Fruit fly (Drosophila melanogaster) whole organism, embryonic: ENCODE data around the gene CG17819.

Experiments
- Aef1 ChIP-seq: fragments of 200-800 bp; sonication (Bioruptor generic); IDR thresholded peaks from 3 replicates; pipeline ENCODE4 v1.3.6; 2022; ENCODE audit warnings: missing biosample characterization, missing genetic modification characterization
- Bdp1 ChIP-seq: fragments of 200-800 bp; sonication (Bioruptor generic); optimal IDR thresholded peaks from 3 replicates; lab custom pipeline; 2016; ENCODE audit warnings: missing biosample characterization, missing genetic modification characterization
- CG11247 ChIP-seq: fragments of 200-800 bp; sonication (Bioruptor generic); IDR thresholded peaks from 2 replicates; pipeline ENCODE4 v1.3.6; 2022; ENCODE audit warnings: missing biosample characterization, missing genetic modification characterization
- CG11696 ChIP-seq: fragments of 200-800 bp; sonication (Bioruptor generic); IDR thresholded peaks from 2 replicates; pipeline ENCODE4 v1.3.6; 2022; ENCODE audit warnings: missing biosample characterization, missing genetic modification characterization
- CG15073 ChIP-seq: fragments of 200-800 bp; sonication (Bioruptor generic); optimal IDR thresholded peaks from 2 replicates; lab custom pipeline; 2016; ENCODE audit warnings: missing biosample characterization, missing genetic modification characterization
- CG15269 ChIP-seq: fragments of 200-800 bp; sonication (Bioruptor generic); optimal IDR thresholded peaks from 2 replicates; lab custom pipeline; 2018; ENCODE audit warnings: missing biosample characterization, mild to moderate bottlenecking, missing genetic modification characterization, moderate library complexity
- CG1529 ChIP-seq: fragments of 200-800 bp; sonication (Bioruptor generic); optimal IDR thresholded peaks from 3 replicates; lab custom pipeline; 2018; ENCODE audit warnings: missing biosample characterization, missing genetic modification characterization
- CG17359 ChIP-seq: fragments of 200-800 bp; sonication (Bioruptor generic); optimal IDR thresholded peaks from 3 replicates; lab custom pipeline; 2018; ENCODE audit warnings: missing biosample characterization, mild to moderate bottlenecking, missing genetic modification characterization, moderate library complexity
- CG2678 ChIP-seq: fragments of 200-800 bp; sonication (Bioruptor generic); optimal IDR thresholded peaks from 3 replicates; lab custom pipeline; 2019; ENCODE audit warnings: missing biosample characterization, mild to moderate bottlenecking, missing genetic modification characterization, moderate library complexity
- CG3838 ChIP-seq: fragments of 200-800 bp; sonication (Bioruptor generic); optimal IDR thresholded peaks from 3 replicates; lab custom pipeline; 2016; ENCODE audit warnings: missing biosample characterization, missing genetic modification characterization
- CG5245 ChIP-seq: fragments of 200-800 bp; sonication (Bioruptor generic); optimal IDR thresholded peaks from 3 replicates; lab custom pipeline; 2016; ENCODE audit warnings: missing biosample characterization, missing genetic modification characterization
- CG6175 ChIP-seq: fragments of 200-800 bp; sonication (Bioruptor generic); IDR thresholded peaks from 3 replicates; pipeline ENCODE4 v1.3.6; 2022; ENCODE audit warnings: missing biosample characterization, missing genetic modification characterization
- CG6254 ChIP-seq: fragments of 200-800 bp; sonication (Bioruptor generic); optimal IDR thresholded peaks from 3 replicates; lab custom pipeline; 2017; ENCODE audit warnings: mild to moderate bottlenecking, missing biosample characterization, missing genetic modification reagents, missing genetic modification characterization
- D ChIP-seq, 2 experiments: fragments of 200-800 bp in 1 of 2; fragments of >200 bp in 1 of 2; sonication (Bioruptor generic) in 1 of 2; optimal IDR thresholded peaks; 2 replicates in 1 of 2; 3 replicates in 1 of 2; lab custom pipeline; 2017; ENCODE audit warnings: mild to moderate bottlenecking in 1 of 2, missing biosample characterization in 1 of 2, missing genetic modification characterization in 1 of 2, missing genetic modification reagents in 1 of 2
- Dad ChIP-seq: fragments of 200-800 bp; sonication (Bioruptor generic); optimal IDR thresholded peaks from 3 replicates; lab custom pipeline; 2016; ENCODE audit warnings: missing biosample characterization, missing genetic modification characterization
- Deaf1 ChIP-seq: fragments of 200-800 bp; optimal IDR thresholded peaks from 3 replicates; lab custom pipeline; 2019; ENCODE audit warnings: missing biosample characterization, mild to moderate bottlenecking, missing genetic modification characterization, moderate library complexity
- E2f1 ChIP-seq: fragments of 200-800 bp; sonication (Bioruptor generic); IDR thresholded peaks from 2 replicates; pipeline ENCODE4 v1.3.6; 2022; ENCODE audit warnings: missing biosample characterization, missing genetic modification characterization
- Ets65A ChIP-seq: fragments of 200-800 bp; sonication (Bioruptor generic); peaks from one replicate; lab custom pipeline; 2016; ENCODE audit warnings: missing biosample characterization, missing genetic modification characterization
- HLH4C ChIP-seq: fragments of 200-800 bp; sonication (Bioruptor generic); IDR thresholded peaks from 3 replicates; pipeline ENCODE4 v1.3.6; 2022; ENCODE audit warnings: missing biosample characterization, missing genetic modification characterization; ENCODE audit not compliant: partially characterized antibody
- Hmx ChIP-seq: fragments of 200-800 bp; sonication (Bioruptor generic); optimal IDR thresholded peaks from 2 replicates; lab custom pipeline; 2016; ENCODE audit warnings: missing biosample characterization, missing genetic modification characterization
- Jarid2 ChIP-seq: fragments of 200-800 bp; sonication (Bioruptor generic); optimal IDR thresholded peaks from 3 replicates; lab custom pipeline; 2017; ENCODE audit warnings: mild to moderate bottlenecking, missing biosample characterization, missing genetic modification reagents, missing genetic modification characterization
- Meics ChIP-seq: fragments of 200-800 bp; sonication (Bioruptor generic); optimal IDR thresholded peaks from 2 replicates; lab custom pipeline; 2017; ENCODE audit warnings: missing biosample characterization, mild to moderate bottlenecking, missing genetic modification characterization
- NC2β ChIP-seq: fragments of 200-800 bp; sonication (Bioruptor generic); optimal IDR thresholded peaks from 2 replicates; lab custom pipeline; 2016; ENCODE audit warnings: missing biosample characterization, missing genetic modification characterization
- Nf-YB ChIP-seq: fragments of 200-800 bp; sonication (Bioruptor generic); optimal IDR thresholded peaks from 3 replicates; lab custom pipeline; 2019; ENCODE audit warnings: missing biosample characterization, mild to moderate bottlenecking, missing genetic modification characterization, moderate library complexity
- Oaz ChIP-seq: fragments of 200-800 bp; sonication (Bioruptor generic); IDR thresholded peaks from 2 replicates; pipeline ENCODE4 v1.3.6; 2022; ENCODE audit warnings: missing biosample characterization, missing genetic modification characterization
- Opbp ChIP-seq: fragments of 200-800 bp; sonication (Bioruptor generic); IDR thresholded peaks from 3 replicates; pipeline ENCODE4 v1.3.6; 2022; ENCODE audit warnings: missing biosample characterization, missing genetic modification characterization; ENCODE audit not compliant: partially characterized antibody
- Ravus ChIP-seq: fragments of 200-800 bp; sonication (Bioruptor generic); IDR thresholded peaks from 2 replicates; pipeline ENCODE4 v1.3.6; 2022; ENCODE audit warnings: missing biosample characterization, missing genetic modification characterization
- Six4 ChIP-seq: fragments of 200-800 bp; sonication (Bioruptor generic); optimal IDR thresholded peaks from 2 replicates; lab custom pipeline; 2016; ENCODE audit warnings: missing biosample characterization, missing genetic modification characterization
- Sox100B ChIP-seq: fragments of 200-800 bp; sonication (Bioruptor generic); optimal IDR thresholded peaks from 3 replicates; lab custom pipeline; 2018; ENCODE audit warnings: missing biosample characterization, mild to moderate bottlenecking, missing genetic modification characterization
- Sry-β ChIP-seq: fragments of 200-800 bp; sonication (Bioruptor generic); optimal IDR thresholded peaks from 2 replicates; lab custom pipeline; 2018; ENCODE audit warnings: missing biosample characterization, mild to moderate bottlenecking, missing genetic modification characterization, moderate library complexity
- Ssrp ChIP-seq: fragments of 200-800 bp; sonication (Bioruptor generic); optimal IDR thresholded peaks from 2 replicates; lab custom pipeline; 2018; ENCODE audit warnings: missing biosample characterization, mild to moderate bottlenecking, missing genetic modification characterization, moderate library complexity
- Stat92E ChIP-seq, 3 experiments: fragments of >200 bp in 2 of 3; fragments of 200-800 bp in 1 of 3; sonication (Bioruptor generic) in 1 of 3; optimal IDR thresholded peaks; 2 replicates each; lab custom pipeline; 2017 to 2019; ENCODE audit warnings: missing biosample characterization in 3 of 3, missing genetic modification characterization in 3 of 3, mild to moderate bottlenecking in 1 of 3, moderate library complexity in 1 of 3
- Taf1 ChIP-seq: fragments of 200-800 bp; sonication (Bioruptor generic); IDR thresholded peaks from 2 replicates; pipeline ENCODE4 v1.3.6; 2022; ENCODE audit warnings: missing biosample characterization, missing genetic modification characterization
- ems ChIP-seq: fragments of 200-800 bp; sonication (Bioruptor generic); optimal IDR thresholded peaks from 3 replicates; lab custom pipeline; 2016; ENCODE audit warnings: missing biosample characterization, missing genetic modification characterization
- esg ChIP-seq: fragments of 200-800 bp; sonication (Bioruptor generic); conservative IDR thresholded peaks from 2 replicates; pipeline ENCODE4 v1.3.6; 2022; ENCODE audit warnings: missing biosample characterization, missing genetic modification characterization
- exex ChIP-seq: fragments of 200-800 bp; sonication (Bioruptor generic); optimal IDR thresholded peaks from 4 replicates; lab custom pipeline; 2018; ENCODE audit warnings: missing biosample characterization, mild to moderate bottlenecking, missing genetic modification characterization, moderate library complexity
- ftz-f1 ChIP-seq: fragments of 200-800 bp; sonication (Bioruptor generic); optimal IDR thresholded peaks from 2 replicates; lab custom pipeline; 2016; ENCODE audit warnings: missing biosample characterization, missing genetic modification characterization
- inv ChIP-seq: fragments of 200-800 bp; sonication (Bioruptor generic); IDR thresholded peaks from 2 replicates; pipeline ENCODE4 v1.3.6; 2022; ENCODE audit warnings: missing biosample characterization, missing genetic modification characterization; ENCODE audit not compliant: partially characterized antibody
- kni ChIP-seq: fragments of 200-800 bp; sonication (Bioruptor generic); optimal IDR thresholded peaks from 3 replicates; lab custom pipeline; 2017; ENCODE audit warnings: mild to moderate bottlenecking, missing biosample characterization, missing genetic modification reagents, missing genetic modification characterization
- nerfin-1 ChIP-seq: fragments of 200-800 bp; sonication (Bioruptor generic); optimal IDR thresholded peaks from 3 replicates; lab custom pipeline; 2019; ENCODE audit warnings: missing biosample characterization, mild to moderate bottlenecking, missing genetic modification characterization, moderate library complexity
- nerfin-2 ChIP-seq: fragments of 200-800 bp; sonication (Bioruptor generic); IDR thresholded peaks from 2 replicates; pipeline ENCODE4 v1.3.6; 2022; ENCODE audit warnings: missing biosample characterization, missing genetic modification characterization; ENCODE audit not compliant: partially characterized antibody
- oc ChIP-seq: fragments of 200-800 bp; sonication (Bioruptor generic); optimal IDR thresholded peaks from 2 replicates; lab custom pipeline; 2018; ENCODE audit warnings: missing biosample characterization, mild to moderate bottlenecking, missing genetic modification characterization, moderate library complexity
- p53 ChIP-seq: fragments of 200-800 bp; sonication (Bioruptor generic); optimal IDR thresholded peaks from 2 replicates; lab custom pipeline; 2016; ENCODE audit warnings: missing biosample characterization, missing genetic modification characterization
- tap ChIP-seq: fragments of 200-800 bp; optimal IDR thresholded peaks from 3 replicates; lab custom pipeline; 2019; ENCODE audit warnings: missing biosample characterization, mild to moderate bottlenecking, missing genetic modification characterization, moderate library complexity
- tio ChIP-seq: fragments of 200-800 bp; sonication (Bioruptor generic); optimal IDR thresholded peaks from 2 replicates; lab custom pipeline; 2017; ENCODE audit warnings: missing biosample characterization, missing genetic modification characterization, inconsistent platforms
- ttk ChIP-seq: fragments of 200-800 bp; sonication (Bioruptor generic); IDR thresholded peaks from 2 replicates; pipeline ENCODE4 v2.1.2; 2022; ENCODE audit warnings: missing biosample characterization, missing genetic modification characterization
- unpg ChIP-seq: fragments of 200-800 bp; sonication (Bioruptor generic); optimal IDR thresholded peaks from 3 replicates; lab custom pipeline; 2018; ENCODE audit warnings: missing biosample characterization, mild to moderate bottlenecking, missing genetic modification characterization, moderate library complexity
- usp ChIP-seq: fragments of >200 bp; optimal IDR thresholded peaks from 2 replicates; lab custom pipeline; 2017; ENCODE audit warnings: missing biosample characterization, missing genetic modification characterization

The CG17819 gene

dm6 chr3R:21837069-21837977, 48.0 kb downstream of the CG17819 start (continued):
- TF ChIP-seq D (optimal IDR thresholded peaks at IDR 0.05; lab: Kevin White, UChicago) (no peak), D (GFP tag; optimal IDR thresholded peaks at IDR 0.05; lab: Kevin White, UChicago) (peak; percentile 12), Opbp (GFP tag; lab: Robert Waterston, UW) (no peak), nerfin-1 (tag; lab: Kevin White, UChicago) (no peak), CG17359 (tag; lab: Kevin White, UChicago) (peak; percentile 81), Six4 (GFP tag; lab: Kevin White, UChicago) (no peak), kni (GFP tag; lab: Kevin White, UChicago) (no peak), Ravus (GFP tag; lab: Robert Waterston, UW) (peak; percentile 7; the same call in 1 of the 2 replicates), CG3838 (GFP tag; lab: Kevin White, UChicago) (no peak), Hmx (no peak), Stat92E (GFP tag; optimal IDR thresholded peaks at IDR 0.05; lab: Kevin White, UChicago) (no peak), CG11696 (GFP tag; lab: Robert Waterston, UW) (0 out of 2 replicates have a peak, but pooled peaks have one; percentile 31), oc (no peak), Deaf1 (tag; lab: Kevin White, UChicago) (peak; percentile 77), Meics (peak; percentile 43), exex (no peak), NC2β (GFP tag; lab: Kevin White, UChicago) (no peak), Taf1 (GFP tag; lab: Robert Waterston, UW) (no peak), Jarid2 (peak; percentile 27), Sry-β (GFP tag; lab: Kevin White, UChicago) (no peak), tap (tag; lab: Kevin White, UChicago) (peak; percentile 73), Ets65A (GFP tag; lab: Kevin White, UChicago) (no peak), Aef1 (peak; percentile 58; the same call in 2 of the 3 replicates), CG6175 (GFP tag; lab: Robert Waterston, UW) (peak; percentile 88), nerfin-2 (GFP tag; lab: Robert Waterston, UW) (no peak), CG15269 (tag; lab: Kevin White, UChicago) (no peak), esg (no peak), Oaz (GFP tag; lab: Robert Waterston, UW) (no peak), unpg (peak; percentile 45), Nf-YB (no peak), Sox100B (GFP tag; lab: Kevin White, UChicago) (peak; percentile 78), Dad (GFP tag; lab: Kevin White, UChicago) (no peak), CG2678 (tag; lab: Kevin White, UChicago) (peak; percentile 74), ttk (GFP tag; lab: Robert Waterston, UW) (no peak), p53 (no peak), E2f1 (GFP tag; lab: Robert Waterston, UW) (peak; percentile 65), CG11247 (GFP tag; lab: Robert Waterston, UW) (no peak), ems (peak; percentile 1), Ssrp (no peak), ftz-f1 (GFP tag; lab: Kevin White, UChicago) (no peak), CG1529 (GFP tag; lab: Kevin White, UChicago) (no peak), HLH4C (GFP tag; lab: Robert Waterston, UW) (no peak), usp (GFP tag; lab: Kevin White, UChicago) (no peak), inv (GFP tag; lab: Robert Waterston, UW) (no peak), CG15073 (GFP tag; lab: Kevin White, UChicago) (no peak), tio (GFP tag; lab: Kevin White, UChicago) (no peak), CG5245 (GFP tag; lab: Kevin White, UChicago) (no peak), Bdp1 (no peak), CG6254 (peak; percentile 19)
